Worm (Caenorhabditis elegans): Measurements from ENCODE around the gene dhs-25.

- TF ChIP-seq unc-62 (GFP tag; optimal IDR thresholded peaks at IDR 0.05): no peak
- no peak for TF ChIP-seq nhr-237 (tag; optimal IDR thresholded peaks at IDR 0.05)
- TF ChIP-seq lin-39 (tag; optimal IDR thresholded peaks at IDR 0.05): no peak
- no peak for TF ChIP-seq skn-1 (tag; optimal IDR thresholded peaks at IDR 0.05)
- no peak for TF ChIP-seq unc-98 (GFP tag; IDR thresholded peaks at IDR 0.05)
- TF ChIP-seq mdl-1 (tag; optimal IDR thresholded peaks at IDR 0.05): no peak
- TF ChIP-seq Y116A8C.19 (tag; optimal IDR thresholded peaks at IDR 0.05; ENCODE audit: borderline replicate concordance): no peak
- no peak for TF ChIP-seq ceh-88 (GFP tag; IDR thresholded peaks at IDR 0.05)
- no peak for TF ChIP-seq C16A3.4 (tag; optimal IDR thresholded peaks at IDR 0.05)
Observed at ce11 chrX:1488775-1489174, 2.4 kb downstream of the dhs-25 start.
